Fruit fly (Drosophila melanogaster) whole organism, embryonic: Measurements from ENCODE around the gene dob.

Experiments
- Atf3 ChIP-seq: fragments of 200-800 bp; sonication (Bioruptor generic); optimal IDR thresholded peaks from 3 replicates; lab custom pipeline; 2016; ENCODE audit warnings: missing biosample characterization, missing genetic modification characterization
- Awh ChIP-seq: fragments of 200-800 bp; sonication (Bioruptor generic); IDR thresholded peaks from 2 replicates; pipeline ENCODE4, ENCODE4 v1.3.6; 2022; ENCODE audit warnings: missing biosample characterization, missing genetic modification characterization
- CG10543 ChIP-seq: fragments of 200-800 bp; sonication (Bioruptor generic); optimal IDR thresholded peaks from 3 replicates; lab custom pipeline; 2017; ENCODE audit warnings: missing biosample characterization, mild to moderate bottlenecking, missing genetic modification characterization, moderate library complexity
- CG11723 ChIP-seq: fragments of 200-800 bp; sonication (Bioruptor generic); optimal IDR thresholded peaks from 2 replicates; lab custom pipeline; 2017; ENCODE audit warnings: missing biosample characterization, mild to moderate bottlenecking, missing genetic modification characterization
- CG13424 ChIP-seq: fragments of 200-800 bp; sonication (Bioruptor generic); optimal IDR thresholded peaks from 2 replicates; lab custom pipeline; 2019; ENCODE audit warnings: missing biosample characterization, mild to moderate bottlenecking, missing genetic modification characterization, moderate library complexity
- CG14014 ChIP-seq: fragments of 200-800 bp; sonication (Bioruptor generic); IDR thresholded peaks from 2 replicates; pipeline ENCODE4 v1.3.6; 2022; ENCODE audit warnings: missing biosample characterization, missing genetic modification characterization
- CG1602 ChIP-seq: fragments of 200-800 bp; sonication (Bioruptor generic); optimal IDR thresholded peaks from 3 replicates; lab custom pipeline; 2016; ENCODE audit warnings: missing biosample characterization, missing genetic modification characterization
- CG16863 ChIP-seq: fragments of 200-800 bp; sonication (Bioruptor generic); optimal IDR thresholded peaks from 3 replicates; lab custom pipeline; 2016; ENCODE audit warnings: missing biosample characterization, missing genetic modification characterization
- CG17186 ChIP-seq: fragments of 200-800 bp; sonication (Bioruptor generic); optimal IDR thresholded peaks from 3 replicates; lab custom pipeline; 2017; ENCODE audit warnings: missing biosample characterization, missing genetic modification reagents, missing genetic modification characterization
- CG17612 ChIP-seq: fragments of 200-800 bp; sonication (Bioruptor generic); IDR thresholded peaks from 2 replicates; pipeline ENCODE4 v1.3.6; 2022; ENCODE audit warnings: missing biosample characterization, missing genetic modification characterization
- CG17912 ChIP-seq: fragments of 200-800 bp; sonication (Bioruptor generic); optimal IDR thresholded peaks from 2 replicates; lab custom pipeline; 2018; ENCODE audit warnings: missing biosample characterization, mild to moderate bottlenecking, missing genetic modification characterization
- CG3163 ChIP-seq: fragments of 200-800 bp; sonication (Bioruptor generic); optimal IDR thresholded peaks from 3 replicates; lab custom pipeline; 2016; ENCODE audit warnings: missing biosample characterization, missing genetic modification characterization
- CG3407 ChIP-seq: fragments of 200-800 bp; sonication (Bioruptor generic); optimal IDR thresholded peaks from 2 replicates; lab custom pipeline; 2018; ENCODE audit warnings: missing biosample characterization, mild to moderate bottlenecking, missing genetic modification characterization
- CG6175 ChIP-seq: fragments of 200-800 bp; sonication (Bioruptor generic); IDR thresholded peaks from 3 replicates; pipeline ENCODE4 v1.3.6; 2022; ENCODE audit warnings: missing biosample characterization, missing genetic modification characterization
- CG7556 ChIP-seq: fragments of 200-800 bp; sonication (Bioruptor generic); optimal IDR thresholded peaks from 2 replicates; lab custom pipeline; 2017; ENCODE audit warnings: missing biosample characterization, mild to moderate bottlenecking, missing genetic modification characterization
- CG7786 ChIP-seq: fragments of 200-800 bp; sonication (Bioruptor generic); optimal IDR thresholded peaks from 2 replicates; lab custom pipeline; 2016; ENCODE audit warnings: missing biosample characterization, missing genetic modification characterization
- CG7839 ChIP-seq: fragments of 200-800 bp; sonication (Bioruptor generic); optimal IDR thresholded peaks from 3 replicates; lab custom pipeline; 2018; ENCODE audit warnings: missing biosample characterization, mild to moderate bottlenecking, missing genetic modification characterization, moderate library complexity
- CG8388 ChIP-seq: fragments of 200-800 bp; sonication (Bioruptor generic); optimal IDR thresholded peaks from 2 replicates; lab custom pipeline; 2019; ENCODE audit warnings: missing biosample characterization, mild to moderate bottlenecking, missing genetic modification characterization, moderate library complexity
- CG9727 ChIP-seq: fragments of 200-800 bp; sonication (Bioruptor generic); optimal IDR thresholded peaks from 3 replicates; lab custom pipeline; 2017; ENCODE audit warnings: missing biosample characterization, mild to moderate bottlenecking, missing genetic modification characterization
- CG9876 ChIP-seq: fragments of 200-800 bp; sonication (Bioruptor generic); optimal IDR thresholded peaks from 2 replicates; lab custom pipeline; 2016; ENCODE audit warnings: missing biosample characterization, missing genetic modification characterization
- Dll ChIP-seq: fragments of 200-800 bp; sonication (Bioruptor generic); IDR thresholded peaks from 4 replicates; pipeline ENCODE4 v1.3.6; 2022; ENCODE audit warnings: missing biosample characterization, missing genetic modification characterization; ENCODE audit not compliant: partially characterized antibody
- NC2β ChIP-seq: fragments of 200-800 bp; sonication (Bioruptor generic); optimal IDR thresholded peaks from 2 replicates; lab custom pipeline; 2016; ENCODE audit warnings: missing biosample characterization, missing genetic modification characterization
- Nf-YA ChIP-seq: fragments of 200-800 bp; sonication (Bioruptor generic); IDR thresholded peaks from 2 replicates; pipeline ENCODE4 v1.3.6; 2022; ENCODE audit warnings: missing biosample characterization, missing genetic modification characterization
- Pdp1 ChIP-seq, 2 experiments: fragments of 200-800 bp; sonication (Bioruptor generic); optimal IDR thresholded peaks; 3 replicates each; lab custom pipeline; 2016; ENCODE audit warnings: missing biosample characterization in 2 of 2, missing genetic modification characterization in 2 of 2, mild to moderate bottlenecking in 1 of 2, moderate library complexity in 1 of 2
- Sox102F ChIP-seq: fragments of 200-800 bp; sonication (Bioruptor generic); optimal IDR thresholded peaks from 2 replicates; lab custom pipeline; 2018; ENCODE audit warnings: missing biosample characterization, mild to moderate bottlenecking, missing genetic modification characterization, moderate library complexity
- Sry-β ChIP-seq: fragments of 200-800 bp; sonication (Bioruptor generic); optimal IDR thresholded peaks from 2 replicates; lab custom pipeline; 2018; ENCODE audit warnings: missing biosample characterization, mild to moderate bottlenecking, missing genetic modification characterization, moderate library complexity
- Xrp1 ChIP-seq: fragments of 200-800 bp; sonication (Bioruptor generic); IDR thresholded peaks from 2 replicates; pipeline ENCODE4 v1.3.6; 2022; ENCODE audit warnings: missing biosample characterization, missing genetic modification characterization
- cas ChIP-seq: fragments of 200-800 bp; sonication (Bioruptor generic); IDR thresholded peaks from 2 replicates; pipeline ENCODE4 v1.3.6; 2022; ENCODE audit warnings: missing biosample characterization, missing genetic modification characterization
- corto ChIP-seq: fragments of 200-800 bp; sonication (Bioruptor generic); optimal IDR thresholded peaks from 2 replicates; lab custom pipeline; 2016; ENCODE audit warnings: missing biosample characterization, mild to moderate bottlenecking, missing genetic modification characterization, moderate library complexity
- crol ChIP-seq: fragments of 200-800 bp; sonication (Bioruptor generic); IDR thresholded peaks from 2 replicates; pipeline ENCODE4 v1.3.6; 2022; ENCODE audit warnings: missing biosample characterization, missing genetic modification characterization
- cwo ChIP-seq: fragments of 200-800 bp; sonication (Bioruptor generic); optimal IDR thresholded peaks from 3 replicates; lab custom pipeline; 2017; ENCODE audit warnings: missing biosample characterization, missing genetic modification characterization, mild to moderate bottlenecking, moderate library complexity, missing genetic modification reagents
- dati ChIP-seq: fragments of 200-800 bp; sonication (Bioruptor generic); IDR thresholded peaks from 2 replicates; pipeline ENCODE4 v1.3.6; 2022; ENCODE audit warnings: missing biosample characterization, missing genetic modification characterization
- dm ChIP-seq: fragments of 200-800 bp; sonication (Bioruptor generic); optimal IDR thresholded peaks from 3 replicates; lab custom pipeline; 2016; ENCODE audit warnings: missing biosample characterization, missing genetic modification characterization
- dmrt99B ChIP-seq: fragments of 200-800 bp; sonication (Bioruptor generic); optimal IDR thresholded peaks from 2 replicates; lab custom pipeline; 2018; ENCODE audit warnings: missing biosample characterization, mild to moderate bottlenecking, missing genetic modification characterization, moderate library complexity
- dpn ChIP-seq, 2 experiments: fragments of 200-800 bp; sonication (Bioruptor generic); optimal IDR thresholded peaks; 3 replicates each; lab custom pipeline; 2016; ENCODE audit warnings: missing biosample characterization in 2 of 2, missing genetic modification characterization in 2 of 2
- ind ChIP-seq: fragments of 200-800 bp; sonication (Bioruptor generic); optimal IDR thresholded peaks from 3 replicates; lab custom pipeline; 2016; ENCODE audit warnings: missing biosample characterization, missing genetic modification characterization
- inv ChIP-seq: fragments of 200-800 bp; sonication (Bioruptor generic); IDR thresholded peaks from 2 replicates; pipeline ENCODE4 v1.3.6; 2022; ENCODE audit warnings: missing biosample characterization, missing genetic modification characterization; ENCODE audit not compliant: partially characterized antibody
- jigr1 ChIP-seq: fragments of 200-800 bp; sonication (Bioruptor generic); IDR thresholded peaks from 3 replicates; pipeline ENCODE4 v1.3.6; 2022; ENCODE audit warnings: missing biosample characterization, missing genetic modification characterization
- kah ChIP-seq: fragments of 200-800 bp; sonication (Bioruptor generic); optimal IDR thresholded peaks from 2 replicates; lab custom pipeline; 2018; ENCODE audit warnings: missing biosample characterization, mild to moderate bottlenecking, missing genetic modification characterization
- mirr ChIP-seq: fragments of 200-800 bp; sonication (Bioruptor generic); optimal IDR thresholded peaks from 3 replicates; lab custom pipeline; 2018; ENCODE audit warnings: missing biosample characterization, mild to moderate bottlenecking, missing genetic modification characterization
- nom ChIP-seq: fragments of 200-800 bp; sonication (Bioruptor generic); optimal IDR thresholded peaks from 2 replicates; lab custom pipeline; 2017; ENCODE audit warnings: missing biosample characterization, missing genetic modification characterization, mild to moderate bottlenecking, moderate library complexity, missing genetic modification reagents
- phol ChIP-seq: fragments of 200-800 bp; sonication (Bioruptor generic); optimal IDR thresholded peaks from 3 replicates; lab custom pipeline; 2018; ENCODE audit warnings: missing biosample characterization, mild to moderate bottlenecking, missing genetic modification characterization, moderate library complexity
- prd ChIP-seq, 3 experiments: fragments of >200 bp in 2 of 3; fragments of 200-800 bp in 1 of 3; sonication (Bioruptor generic) in 1 of 3; optimal IDR thresholded peaks in 2 of 3; IDR thresholded peaks in 1 of 3; 2 replicates in 2 of 3; 3 replicates in 1 of 3; pipeline versions ENCODE4 v1.3.6 to Lab custom; 2017 to 2022; ENCODE audit warnings: missing biosample characterization in 1 of 3, missing genetic modification characterization in 1 of 3
- psq ChIP-seq: fragments of 200-800 bp; sonication (Bioruptor generic); optimal IDR thresholded peaks from 2 replicates; lab custom pipeline; 2017; ENCODE audit warnings: missing biosample characterization, missing genetic modification characterization
- sc ChIP-seq, 3 experiments: fragments of >200 bp in 2 of 3; fragments of 200-800 bp in 1 of 3; sonication (Bioruptor generic) in 1 of 3; optimal IDR thresholded peaks; 2 replicates in 2 of 3; 3 replicates in 1 of 3; lab custom pipeline; 2017; ENCODE audit warnings: mild to moderate bottlenecking in 1 of 3, missing biosample characterization in 1 of 3, missing genetic modification characterization in 1 of 3, missing genetic modification reagents in 1 of 3
- scrt ChIP-seq: fragments of 200-800 bp; sonication (Bioruptor generic); optimal IDR thresholded peaks from 2 replicates; lab custom pipeline; 2018; ENCODE audit warnings: missing biosample characterization, mild to moderate bottlenecking, missing genetic modification characterization, moderate library complexity
- sd ChIP-seq: fragments of 200-800 bp; sonication (Bioruptor generic); optimal IDR thresholded peaks from 3 replicates; lab custom pipeline; 2018; ENCODE audit warnings: missing biosample characterization, mild to moderate bottlenecking, missing genetic modification characterization, moderate library complexity
- slp2 ChIP-seq: fragments of 200-800 bp; sonication (Bioruptor generic); optimal IDR thresholded peaks from 2 replicates; lab custom pipeline; 2016; ENCODE audit warnings: missing biosample characterization, missing genetic modification characterization
- sr ChIP-seq: fragments of 200-800 bp; sonication (Bioruptor generic); IDR thresholded peaks from 3 replicates; pipeline ENCODE4 v1.3.6; 2022; ENCODE audit warnings: missing biosample characterization, missing genetic modification characterization
- ttk ChIP-seq: fragments of 200-800 bp; sonication (Bioruptor generic); IDR thresholded peaks from 2 replicates; pipeline ENCODE4 v2.1.2; 2022; ENCODE audit warnings: missing biosample characterization, missing genetic modification characterization
- z ChIP-seq: fragments of 200-800 bp; sonication (Bioruptor generic); IDR thresholded peaks from 3 replicates; pipeline ENCODE4 v1.3.6; 2022; ENCODE audit warnings: missing biosample characterization, missing genetic modification characterization

The dob gene

DNA sequence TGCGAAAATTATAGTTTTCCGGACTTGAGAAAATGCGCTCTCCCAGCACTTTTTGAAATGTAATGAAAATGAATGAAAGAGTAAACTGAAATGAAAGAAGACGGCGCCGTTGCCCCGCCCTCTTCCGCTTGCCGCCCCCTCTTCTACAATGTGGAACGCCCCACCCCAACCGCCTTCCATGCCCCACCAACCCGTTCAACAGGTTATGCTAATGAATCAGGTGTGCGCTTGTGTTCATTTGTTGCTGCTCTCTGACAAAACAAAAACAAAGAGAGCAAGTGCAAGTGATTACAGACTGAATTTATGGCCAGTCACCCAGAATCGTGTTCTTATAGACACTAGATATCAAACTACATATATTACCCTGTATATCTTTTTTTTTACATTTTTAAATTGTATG lies 41.1 kb upstream of the dob start (continued):
- TF ChIP-seq sr (no peak), CG13424 (no peak), dm (GFP tag; lab: Kevin White, UChicago) (no peak), CG17186 (GFP tag; lab: Kevin White, UChicago) (no peak), CG3163 (GFP tag; lab: Kevin White, UChicago) (no peak), psq (GFP tag; lab: Kevin White, UChicago) (no peak), CG6175 (GFP tag; lab: Robert Waterston, UW) (0 out of 3 replicates have a peak, but pooled peaks have one; percentile 22), Awh (GFP tag; lab: Robert Waterston, UW) (no peak), ind (no peak), cwo (GFP tag; lab: Kevin White, UChicago) (no peak), slp2 (GFP tag; lab: Kevin White, UChicago) (no peak), CG7786 (GFP tag; lab: Kevin White, UChicago) (no peak), Pdp1 (GFP tag; optimal IDR thresholded peaks at IDR 0.05; lab: Kevin White, UChicago) (no peak), crol (peak; percentile 93), dati (GFP tag; lab: Robert Waterston, UW) (no peak), ttk (GFP tag; lab: Robert Waterston, UW) (no peak), CG1602 (no peak), kah (GFP tag; lab: Kevin White, UChicago) (peak; percentile 29), Atf3 (no peak), CG16863 (GFP tag; lab: Kevin White, UChicago) (no peak), sd (tag; lab: Kevin White, UChicago) (peak; percentile 9), Dll (GFP tag; lab: Robert Waterston, UW) (no peak), CG14014 (GFP tag; lab: Robert Waterston, UW) (no peak), CG3407 (GFP tag; lab: Kevin White, UChicago) (no peak), corto (no peak), CG10543 (GFP tag; lab: Kevin White, UChicago) (no peak), CG17612 (no peak), mirr (no peak), CG17912 (GFP tag; lab: Kevin White, UChicago) (no peak), CG7556 (GFP tag; lab: Kevin White, UChicago) (no peak)

DNA sequence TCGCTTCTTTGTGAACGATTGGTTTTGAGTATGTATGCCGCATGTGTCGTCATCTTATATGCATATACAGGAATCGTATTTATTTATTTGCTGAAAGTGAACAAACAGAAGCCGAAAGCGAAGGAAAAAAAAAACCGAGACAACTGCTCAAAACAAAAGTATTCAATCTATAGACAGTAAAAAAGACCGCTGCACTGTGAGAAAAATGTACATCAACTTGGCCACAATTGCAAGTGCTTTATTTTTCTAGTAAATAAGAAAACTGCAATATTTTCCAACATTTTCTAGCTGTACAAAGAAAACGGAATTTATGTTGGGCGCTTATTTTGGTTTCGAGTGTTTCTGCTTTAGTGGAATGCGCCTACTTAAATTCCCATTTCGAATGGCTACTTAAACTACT lies 39.9 kb upstream of the dob start:
- TF ChIP-seq CG7839 (tag; lab: Kevin White, UChicago) (peak; percentile 22), Xrp1 (GFP tag; lab: Robert Waterston, UW) (peak; percentile 42), inv (GFP tag; lab: Robert Waterston, UW) (no peak), Nf-YA (GFP tag; lab: Robert Waterston, UW) (no peak), CG9876 (GFP tag; lab: Kevin White, UChicago) (no peak), jigr1 (GFP tag; lab: Robert Waterston, UW) (no peak), prd (optimal IDR thresholded peaks at IDR 0.05; lab: Kevin White, UChicago) (no peak), prd (GFP tag; IDR thresholded peaks at IDR 0.05; lab: Robert Waterston, UW) (peak; percentile 49; the same call in 2 of the 3 replicates), CG8388 (GFP tag; lab: Kevin White, UChicago) (peak; percentile 14), CG9727 (GFP tag; lab: Kevin White, UChicago) (peak; percentile 1), phol (tag; lab: Kevin White, UChicago) (peak; percentile 28), sc (optimal IDR thresholded peaks at IDR 0.05; lab: Kevin White, UChicago) (no peak), sc (GFP tag; optimal IDR thresholded peaks at IDR 0.05; lab: Kevin White, UChicago) (no peak), dpn (GFP tag; optimal IDR thresholded peaks at IDR 0.05; lab: Kevin White, UChicago) (peak in 1 of 2 experiments; percentile 8), sd (tag; lab: Kevin White, UChicago) (peak; percentile 42), scrt (no peak), dmrt99B (tag; lab: Kevin White, UChicago) (peak; percentile 35), Sox102F (peak; percentile 45), NC2β (GFP tag; lab: Kevin White, UChicago) (no peak), CG11723 (no peak), nom (GFP tag; lab: Kevin White, UChicago) (no peak), cas (GFP tag; lab: Robert Waterston, UW) (no peak), z (GFP tag; lab: Robert Waterston, UW) (0 out of 3 replicates have a peak, but pooled peaks have one; percentile 38), Sry-β (GFP tag; lab: Kevin White, UChicago) (no peak)
